Fruit fly (Drosophila melanogaster) whole organism, embryonic: Measurements from ENCODE around the gene Art1.

Source experiments
- Atf-2 ChIP-seq: fragments of 200-800 bp; sonication (Bioruptor generic); optimal IDR thresholded peaks from 2 replicates; lab custom pipeline; 2016; ENCODE audit warnings: missing biosample characterization, missing genetic modification characterization
- B-H1 ChIP-seq: fragments of 200-800 bp; sonication (Bioruptor generic); IDR thresholded peaks from 3 replicates; pipeline ENCODE4 v1.3.6; 2022; ENCODE audit warnings: missing biosample characterization, missing genetic modification characterization
- BtbVII ChIP-seq: fragments of 200-800 bp; sonication (Bioruptor generic); optimal IDR thresholded peaks from 3 replicates; lab custom pipeline; 2017; ENCODE audit warnings: missing biosample characterization, mild to moderate bottlenecking, missing genetic modification characterization
- CG10209 ChIP-seq: fragments of 200-800 bp; sonication (Bioruptor generic); optimal IDR thresholded peaks from 3 replicates; lab custom pipeline; 2017; ENCODE audit warnings: missing biosample characterization, mild to moderate bottlenecking, missing genetic modification characterization, missing genetic modification reagents
- CG10321 ChIP-seq: fragments of 200-800 bp; sonication (Bioruptor generic); IDR thresholded peaks from 2 replicates; pipeline ENCODE4 v1.3.6; 2022; ENCODE audit warnings: missing biosample characterization, missing genetic modification characterization
- CG12219 ChIP-seq: fragments of 200-800 bp; sonication (Bioruptor generic); optimal IDR thresholded peaks from 3 replicates; lab custom pipeline; 2018; ENCODE audit warnings: missing biosample characterization, mild to moderate bottlenecking, missing genetic modification characterization
- CG12391 ChIP-seq: fragments of 200-800 bp; sonication (Bioruptor generic); optimal IDR thresholded peaks from 3 replicates; lab custom pipeline; 2018; ENCODE audit warnings: missing biosample characterization, mild to moderate bottlenecking, missing genetic modification characterization, moderate library complexity
- CG13424 ChIP-seq: fragments of 200-800 bp; sonication (Bioruptor generic); optimal IDR thresholded peaks from 2 replicates; lab custom pipeline; 2019; ENCODE audit warnings: missing biosample characterization, mild to moderate bottlenecking, missing genetic modification characterization, moderate library complexity
- CG15479 ChIP-seq: fragments of 200-800 bp; sonication (Bioruptor generic); optimal IDR thresholded peaks from 3 replicates; lab custom pipeline; 2019; ENCODE audit warnings: missing biosample characterization, mild to moderate bottlenecking, missing genetic modification characterization, moderate library complexity
- CG17385 ChIP-seq: fragments of 200-800 bp; sonication (Bioruptor generic); optimal IDR thresholded peaks from 3 replicates; lab custom pipeline; 2018; ENCODE audit warnings: missing biosample characterization, mild to moderate bottlenecking, missing genetic modification characterization
- CG17829 ChIP-seq: fragments of 200-800 bp; optimal IDR thresholded peaks from 2 replicates; lab custom pipeline; 2019; ENCODE audit warnings: missing biosample characterization, mild to moderate bottlenecking, missing genetic modification characterization, moderate library complexity
- CG18599 ChIP-seq: fragments of 200-800 bp; sonication (Bioruptor generic); optimal IDR thresholded peaks from 3 replicates; lab custom pipeline; 2017; ENCODE audit warnings: missing biosample characterization, missing genetic modification characterization, mild to moderate bottlenecking, moderate library complexity, missing genetic modification reagents
- CG2116 ChIP-seq: fragments of 200-800 bp; sonication (Bioruptor generic); optimal IDR thresholded peaks from 3 replicates; lab custom pipeline; 2018; ENCODE audit warnings: missing biosample characterization, mild to moderate bottlenecking, missing genetic modification characterization
- CG2889 ChIP-seq: fragments of 200-800 bp; sonication (Bioruptor generic); IDR thresholded peaks from 3 replicates; pipeline ENCODE4 v1.3.6; 2022; ENCODE audit warnings: missing biosample characterization, missing genetic modification characterization
- CG3065 ChIP-seq: fragments of 200-800 bp; sonication (Bioruptor generic); optimal IDR thresholded peaks from 2 replicates; lab custom pipeline; 2016; ENCODE audit warnings: missing biosample characterization, missing genetic modification characterization
- CG34224 ChIP-seq: fragments of 200-800 bp; sonication (Bioruptor generic); IDR thresholded peaks from 3 replicates; pipeline ENCODE4 v1.3.6; 2022; ENCODE audit warnings: missing biosample characterization, missing genetic modification characterization; ENCODE audit not compliant: partially characterized antibody
- CG4282 ChIP-seq: fragments of 200-800 bp; sonication (Bioruptor generic); optimal IDR thresholded peaks from 2 replicates; lab custom pipeline; 2016; ENCODE audit warnings: missing biosample characterization, missing genetic modification characterization
- CG5180 ChIP-seq: fragments of 200-800 bp; sonication (Bioruptor generic); optimal IDR thresholded peaks from 3 replicates; lab custom pipeline; 2017; ENCODE audit warnings: missing biosample characterization, missing genetic modification characterization, mild to moderate bottlenecking, moderate library complexity, missing genetic modification reagents
- CG6791 ChIP-seq: fragments of 200-800 bp; sonication (Bioruptor generic); IDR thresholded peaks from 3 replicates; pipeline ENCODE4 v1.3.6; 2022; ENCODE audit warnings: missing biosample characterization, missing genetic modification characterization; ENCODE audit not compliant: partially characterized antibody
- CG7271 ChIP-seq: fragments of 200-800 bp; sonication (Bioruptor generic); optimal IDR thresholded peaks from 2 replicates; lab custom pipeline; 2018; ENCODE audit warnings: missing biosample characterization, mild to moderate bottlenecking, missing genetic modification characterization, moderate library complexity
- CG7372 ChIP-seq: fragments of 200-800 bp; sonication (Bioruptor generic); IDR thresholded peaks from 2 replicates; pipeline ENCODE4 v1.3.6; 2022; ENCODE audit warnings: missing biosample characterization, missing genetic modification characterization
- CG7556 ChIP-seq: fragments of 200-800 bp; sonication (Bioruptor generic); optimal IDR thresholded peaks from 2 replicates; lab custom pipeline; 2017; ENCODE audit warnings: missing biosample characterization, mild to moderate bottlenecking, missing genetic modification characterization
- CG7928 ChIP-seq: fragments of 200-800 bp; sonication (Bioruptor generic); optimal IDR thresholded peaks from 2 replicates; lab custom pipeline; 2017; ENCODE audit warnings: missing biosample characterization, mild to moderate bottlenecking, missing genetic modification characterization
- CG8359 ChIP-seq: fragments of 200-800 bp; sonication (Bioruptor generic); optimal IDR thresholded peaks from 2 replicates; lab custom pipeline; 2017; ENCODE audit warnings: missing biosample characterization, mild to moderate bottlenecking, missing genetic modification characterization, borderline replicate concordance
- CG9797 ChIP-seq: fragments of 200-800 bp; sonication (Bioruptor generic); optimal IDR thresholded peaks from 3 replicates; lab custom pipeline; 2018; ENCODE audit warnings: missing biosample characterization, mild to moderate bottlenecking, missing genetic modification characterization
- Dip3 ChIP-seq: fragments of 200-800 bp; sonication (Bioruptor generic); optimal IDR thresholded peaks from 3 replicates; lab custom pipeline; 2016; ENCODE audit warnings: missing biosample characterization, missing genetic modification characterization
- Drgx ChIP-seq: fragments of 200-800 bp; sonication (Bioruptor generic); IDR thresholded peaks from 2 replicates; pipeline ENCODE4 v1.3.6; 2022; ENCODE audit warnings: missing biosample characterization, missing genetic modification characterization
- MTF-1 ChIP-seq: fragments of 200-800 bp; sonication (Bioruptor generic); optimal IDR thresholded peaks from 2 replicates; lab custom pipeline; 2018; ENCODE audit warnings: missing biosample characterization, mild to moderate bottlenecking, missing genetic modification characterization, borderline replicate concordance
- Neu2 ChIP-seq: fragments of 200-800 bp; sonication (Bioruptor generic); optimal IDR thresholded peaks from 3 replicates; lab custom pipeline; 2016; ENCODE audit warnings: missing biosample characterization, missing genetic modification characterization, borderline replicate concordance
- Rx ChIP-seq: fragments of 200-800 bp; sonication (Bioruptor generic); IDR thresholded peaks from 2 replicates; pipeline ENCODE4 v1.3.6; 2022; ENCODE audit warnings: missing biosample characterization, missing genetic modification characterization
- Ssrp ChIP-seq: fragments of 200-800 bp; sonication (Bioruptor generic); optimal IDR thresholded peaks from 2 replicates; lab custom pipeline; 2018; ENCODE audit warnings: missing biosample characterization, mild to moderate bottlenecking, missing genetic modification characterization, moderate library complexity
- abd-A ChIP-seq: fragments of 200-800 bp; sonication (Bioruptor generic); optimal IDR thresholded peaks from 3 replicates; lab custom pipeline; 2019; ENCODE audit warnings: missing biosample characterization, mild to moderate bottlenecking, missing genetic modification characterization, moderate library complexity
- ara ChIP-seq: fragments of 200-800 bp; sonication (Bioruptor generic); IDR thresholded peaks from 2 replicates; pipeline ENCODE4 v1.3.6; 2022; ENCODE audit warnings: missing biosample characterization, missing genetic modification characterization
- br ChIP-seq: fragments of >200 bp; optimal IDR thresholded peaks from 2 replicates; lab custom pipeline; 2017
- bsh ChIP-seq, 2 experiments: fragments of 200-800 bp; sonication (Bioruptor generic); optimal IDR thresholded peaks; 2 replicates each; lab custom pipeline; 2017 to 2018; ENCODE audit warnings: mild to moderate bottlenecking in 2 of 2, missing biosample characterization in 2 of 2, missing genetic modification characterization in 2 of 2, moderate library complexity in 1 of 2
- dm ChIP-seq: fragments of 200-800 bp; sonication (Bioruptor generic); optimal IDR thresholded peaks from 3 replicates; lab custom pipeline; 2016; ENCODE audit warnings: missing biosample characterization, missing genetic modification characterization
- fd102C ChIP-seq: fragments of 200-800 bp; sonication (Bioruptor generic); optimal IDR thresholded peaks from 2 replicates; lab custom pipeline; 2018; ENCODE audit warnings: missing biosample characterization, mild to moderate bottlenecking, missing genetic modification characterization, moderate library complexity
- fd3F ChIP-seq: fragments of 200-800 bp; sonication (Bioruptor generic); optimal IDR thresholded peaks from 2 replicates; lab custom pipeline; 2018; ENCODE audit warnings: missing biosample characterization, mild to moderate bottlenecking, missing genetic modification characterization, moderate library complexity
- gsb ChIP-seq: fragments of 200-800 bp; sonication (Bioruptor generic); IDR thresholded peaks from 2 replicates; pipeline ENCODE4 v1.3.6; 2022; ENCODE audit warnings: missing biosample characterization, missing genetic modification characterization
- gsb-n ChIP-seq: fragments of 200-800 bp; sonication (Bioruptor generic); optimal IDR thresholded peaks from 3 replicates; lab custom pipeline; 2018; ENCODE audit warnings: missing biosample characterization, mild to moderate bottlenecking, missing genetic modification characterization
- jing ChIP-seq: fragments of 200-800 bp; sonication (Bioruptor generic); optimal IDR thresholded peaks from 2 replicates; lab custom pipeline; 2018; ENCODE audit warnings: missing biosample characterization, mild to moderate bottlenecking, missing genetic modification characterization
- kay ChIP-seq: fragments of 200-800 bp; sonication (Bioruptor generic); optimal IDR thresholded peaks from 2 replicates; lab custom pipeline; 2016; ENCODE audit warnings: missing biosample characterization, missing genetic modification characterization
- lab ChIP-seq: fragments of 200-800 bp; sonication (Bioruptor generic); optimal IDR thresholded peaks from 3 replicates; lab custom pipeline; 2017; ENCODE audit warnings: missing biosample characterization, missing genetic modification characterization, mild to moderate bottlenecking, moderate library complexity, missing genetic modification reagents
- mld ChIP-seq: fragments of 200-800 bp; sonication (Bioruptor generic); IDR thresholded peaks from 3 replicates; pipeline ENCODE4 v1.3.6; 2022; ENCODE audit warnings: missing biosample characterization, missing genetic modification characterization; ENCODE audit not compliant: partially characterized antibody
- peb ChIP-seq: fragments of 200-800 bp; sonication (Bioruptor generic); IDR thresholded peaks from 2 replicates; pipeline ENCODE4 v1.3.6; 2022; ENCODE audit warnings: missing biosample characterization, missing genetic modification characterization
- phol ChIP-seq: fragments of 200-800 bp; sonication (Bioruptor generic); optimal IDR thresholded peaks from 3 replicates; lab custom pipeline; 2018; ENCODE audit warnings: missing biosample characterization, mild to moderate bottlenecking, missing genetic modification characterization, moderate library complexity
- wdn ChIP-seq: fragments of 200-800 bp; sonication (Bioruptor generic); IDR thresholded peaks from 2 replicates; pipeline ENCODE4 v1.3.6; 2022; ENCODE audit warnings: missing biosample characterization, missing genetic modification characterization

Gene Art1

DNA sequence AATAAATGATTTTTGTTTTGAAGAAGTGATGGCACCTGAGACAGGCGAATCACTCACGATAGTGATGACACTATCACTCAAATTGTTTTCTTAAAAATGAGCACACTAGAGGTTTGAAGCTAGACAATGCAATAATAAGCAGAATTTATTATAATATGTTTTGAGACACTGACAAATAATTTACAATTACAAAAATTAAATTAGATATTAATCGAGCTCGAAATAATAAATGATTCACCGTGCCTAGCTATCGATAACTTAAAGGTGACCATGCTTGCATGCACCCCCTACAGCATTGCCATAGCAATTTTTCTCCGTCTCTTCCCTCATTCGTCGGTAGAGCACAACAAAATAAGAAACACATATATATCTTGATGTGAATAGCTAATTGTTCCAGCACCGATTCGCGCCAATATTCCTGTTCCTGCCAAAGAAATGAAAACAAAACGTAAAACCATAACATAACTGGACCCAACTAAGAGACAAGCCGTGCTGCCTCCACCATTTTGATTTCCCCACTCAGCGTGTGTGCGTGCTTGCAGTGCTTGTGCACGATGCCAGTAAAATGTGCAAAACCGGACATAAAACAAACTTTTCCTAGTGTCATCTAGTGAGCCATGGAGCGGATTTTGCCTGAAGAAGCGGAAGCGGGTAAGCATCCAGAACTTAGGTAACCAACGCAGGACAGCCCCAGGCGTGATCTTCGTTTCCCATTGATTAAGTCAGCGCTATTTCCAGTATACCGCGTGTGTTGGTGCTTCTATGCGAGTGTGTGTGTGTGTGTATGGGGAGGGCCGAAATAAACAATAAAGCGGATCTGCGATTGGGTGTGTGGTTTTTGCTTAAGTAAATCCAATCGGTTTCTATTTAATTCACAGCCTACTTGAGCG lies 26.8 kb downstream of the Art1 start, which contains the start of the genes MED7 and Cap-H2 (continued):
- TF ChIP-seq phol (tag; lab: Kevin White, UChicago): peak; percentile 88
- TF ChIP-seq CG2116 (GFP tag; lab: Kevin White, UChicago): peak; percentile 95
- TF ChIP-seq CG2889: peak; percentile 62; the same call in 1 of the 3 replicates
- no peak for TF ChIP-seq Drgx (GFP tag; lab: Robert Waterston, UW)
- peak; percentile 71 for TF ChIP-seq Dip3 (GFP tag; lab: Kevin White, UChicago)
- no peak for TF ChIP-seq lab (GFP tag; lab: Kevin White, UChicago)
- no peak for TF ChIP-seq CG8359
- TF ChIP-seq CG9797 (GFP tag; lab: Kevin White, UChicago): peak; percentile 35
- peak; percentile 67; the same call in 1 of the 2 replicates for TF ChIP-seq wdn (GFP tag; lab: Robert Waterston, UW)
- peak; percentile 59 for TF ChIP-seq Atf-2
- TF ChIP-seq CG3065: peak; percentile 48
- TF ChIP-seq Rx: peak; percentile 64
- TF ChIP-seq peb (GFP tag; lab: Robert Waterston, UW): peak; percentile 53; the same call in 1 of the 2 replicates
- TF ChIP-seq br (lab: Kevin White, UChicago): no peak
- TF ChIP-seq dm (GFP tag; lab: Kevin White, UChicago): peak; percentile 70
- peak; percentile 4 for TF ChIP-seq CG4282 (GFP tag; lab: Kevin White, UChicago)
- no peak for TF ChIP-seq CG10321 (GFP tag; lab: Robert Waterston, UW)
- TF ChIP-seq CG7271: peak; percentile 38
- peak; percentile 86 for TF ChIP-seq CG13424 (tag; lab: Kevin White, UChicago)
- peak; percentile 98 for TF ChIP-seq CG34224 (GFP tag; lab: Robert Waterston, UW)
- peak; percentile 75 for TF ChIP-seq gsb-n (tag; lab: Kevin White, UChicago)
- peak; percentile 89 for TF ChIP-seq mld
- TF ChIP-seq CG17385: peak; percentile 60
- TF ChIP-seq bsh (GFP tag; optimal IDR thresholded peaks at IDR 0.05; lab: Kevin White, UChicago): peak in 1 of 2 experiments; percentile 76
- 0 out of 2 replicates have a peak, but pooled peaks have one; percentile 16 for TF ChIP-seq gsb
- peak; percentile 18 for TF ChIP-seq CG7928 (GFP tag; lab: Kevin White, UChicago)
- TF ChIP-seq CG12219 (GFP tag; lab: Kevin White, UChicago): peak; percentile 23
- peak; percentile 65 for TF ChIP-seq CG7556 (GFP tag; lab: Kevin White, UChicago)
- TF ChIP-seq CG17829 (tag; lab: Kevin White, UChicago): peak; percentile 85
- TF ChIP-seq Ssrp: peak; percentile 79
- TF ChIP-seq fd102C (GFP tag; lab: Kevin White, UChicago): peak; percentile 24
- peak; percentile 4 for TF ChIP-seq CG15479 (GFP tag; lab: Kevin White, UChicago)
- TF ChIP-seq MTF-1 (GFP tag; lab: Kevin White, UChicago): no peak
- TF ChIP-seq CG18599 (GFP tag; lab: Kevin White, UChicago): no peak
- no peak for TF ChIP-seq abd-A (tag; lab: Kevin White, UChicago)
- peak; percentile 73 for TF ChIP-seq ara (GFP tag; lab: Robert Waterston, UW)
- TF ChIP-seq CG12391: peak; percentile 92
- peak; percentile 64 for TF ChIP-seq CG10209 (GFP tag; lab: Kevin White, UChicago)
- peak; percentile 92 for TF ChIP-seq CG6791 (GFP tag; lab: Robert Waterston, UW)
- peak; percentile 63 for TF ChIP-seq B-H1 (GFP tag; lab: Robert Waterston, UW)
- TF ChIP-seq BtbVII (GFP tag; lab: Kevin White, UChicago): peak; percentile 5
- TF ChIP-seq fd3F (GFP tag; lab: Kevin White, UChicago): peak; percentile 57
- no peak for TF ChIP-seq Neu2 (GFP tag; lab: Kevin White, UChicago)
- peak; percentile 73 for TF ChIP-seq CG7372 (GFP tag; lab: Robert Waterston, UW)
- TF ChIP-seq CG5180 (GFP tag; lab: Kevin White, UChicago): no peak
- peak; percentile 88 for TF ChIP-seq kay (GFP tag; lab: Kevin White, UChicago)
- TF ChIP-seq jing: peak; percentile 29
